Worm (Caenorhabditis elegans): Measurements from ENCODE around the gene eef-1G.

eef-1G gene

ce11 chrV:11007651-11008050, 42.1 kb downstream of the eef-1G start:
- TF ChIP-seq nhr-80 (tag; optimal IDR thresholded peaks at IDR 0.05) (peak; percentile 92), K12H6.12 (tag; optimal IDR thresholded peaks at IDR 0.05) (no peak), dox-1 (GFP tag; IDR thresholded peaks at IDR 0.05) (peak; percentile 30; the same call in 1 of the 2 replicates), cebp-1 (GFP tag; IDR thresholded peaks at IDR 0.05) (no peak), cebp-1 (tag; optimal IDR thresholded peaks at IDR 0.05) (peak; percentile 2), Y95B8A.8 (GFP tag; IDR thresholded peaks at IDR 0.05) (no peak), ceh-100 (GFP tag; IDR thresholded peaks at IDR 0.05) (no peak), ztf-25 (GFP tag; IDR thresholded peaks at IDR 0.05) (no peak), ceh-27 (GFP tag; optimal IDR thresholded peaks at IDR 0.05) (no peak)

- TF ChIP-seq nhr-90 (tag; optimal IDR thresholded peaks at IDR 0.05): peak; percentile 62
- no peak for TF ChIP-seq Y95B8A.8 (GFP tag; IDR thresholded peaks at IDR 0.05)
- TF ChIP-seq madf-10 (tag; optimal IDR thresholded peaks at IDR 0.05): peak; percentile 13
- no peak for TF ChIP-seq somi-1 (GFP tag; optimal IDR thresholded peaks at IDR 0.05)
- no peak for TF ChIP-seq madf-3 (GFP tag; IDR thresholded peaks at IDR 0.05)
- TF ChIP-seq pbrm-1 (GFP tag; IDR thresholded peaks at IDR 0.05): 0 out of 2 replicates have a peak, but pooled peaks have one; percentile 7
- no peak for TF ChIP-seq T26A5.8 (tag; optimal IDR thresholded peaks at IDR 0.05)
- no peak for TF ChIP-seq egrh-3 (GFP tag; IDR thresholded peaks at IDR 0.05)
- TF ChIP-seq attf-6 (GFP tag; IDR thresholded peaks at IDR 0.05): no peak
- TF ChIP-seq bed-2 (GFP tag; IDR thresholded peaks at IDR 0.05): no peak
- TF ChIP-seq tlf-1 (GFP tag; optimal IDR thresholded peaks at IDR 0.05): no peak
- TF ChIP-seq let-607 (tag; optimal IDR thresholded peaks at IDR 0.05): peak in 1 of 2 experiments; percentile 74
- TF ChIP-seq F39B2.1 (GFP tag; IDR thresholded peaks at IDR 0.05): no peak
- TF ChIP-seq mxl-1 (tag; optimal IDR thresholded peaks at IDR 0.05): no peak
- no peak for TF ChIP-seq athp-1 (tag; optimal IDR thresholded peaks at IDR 0.05)
- TF ChIP-seq lin-40 (tag; optimal IDR thresholded peaks at IDR 0.05): peak; percentile 4
- no peak for TF ChIP-seq mel-28 (tag; optimal IDR thresholded peaks at IDR 0.05; ENCODE audit: borderline replicate concordance)
- TF ChIP-seq nhr-27 (tag; optimal IDR thresholded peaks at IDR 0.05): no peak
- no peak for TF ChIP-seq attf-5 (GFP tag; optimal IDR thresholded peaks at IDR 0.05)
- TF ChIP-seq Y53G8AR.9 (GFP tag; conservative IDR thresholded peaks at IDR 0.05): no peak
- TF ChIP-seq ztf-22 (GFP tag; optimal IDR thresholded peaks at IDR 0.05): peak; percentile 89
- TF ChIP-seq lir-1 (GFP tag; conservative IDR thresholded peaks at IDR 0.05): no peak
- no peak for TF ChIP-seq ztf-28 (GFP tag; IDR thresholded peaks at IDR 0.05)
- TF ChIP-seq B0336.3 (GFP tag; IDR thresholded peaks at IDR 0.05): no peak
- no peak for TF ChIP-seq sdz-38 (tag; optimal IDR thresholded peaks at IDR 0.05)
- TF ChIP-seq let-526 (GFP tag; IDR thresholded peaks at IDR 0.05): no peak
- no peak for TF ChIP-seq hlh-26 (GFP tag; conservative IDR thresholded peaks at IDR 0.05)
- TF ChIP-seq Y79H2A.3 (GFP tag; conservative IDR thresholded peaks at IDR 0.05): no peak
- TF ChIP-seq rcor-1 (GFP tag; IDR thresholded peaks at IDR 0.05): no peak
- TF ChIP-seq ztf-18 (tag; optimal IDR thresholded peaks at IDR 0.05): no peak
- no peak for TF ChIP-seq repo-1 (tag; optimal IDR thresholded peaks at IDR 0.05)
- no peak for TF ChIP-seq him-1 (tag; optimal IDR thresholded peaks at IDR 0.05)
- no peak for TF ChIP-seq egl-18 (GFP tag; IDR thresholded peaks at IDR 0.05)
- no peak for TF ChIP-seq F49E8.2 (tag; optimal IDR thresholded peaks at IDR 0.05; ENCODE audit: insufficient read depth)
- no peak for TF ChIP-seq cebp-1 (GFP tag; IDR thresholded peaks at IDR 0.05)
- peak; percentile 22 for TF ChIP-seq cebp-1 (tag; optimal IDR thresholded peaks at IDR 0.05)
- peak; percentile 60 for TF ChIP-seq dox-1 (GFP tag; IDR thresholded peaks at IDR 0.05)
- peak; percentile 73 for TF ChIP-seq ets-4 (GFP tag; optimal IDR thresholded peaks at IDR 0.05)
- TF ChIP-seq cebp-2 (GFP tag; IDR thresholded peaks at IDR 0.05): no peak
- TF ChIP-seq C06A6.2 (GFP tag; conservative IDR thresholded peaks at IDR 0.05): no peak
- no peak for TF ChIP-seq tbx-9 (tag; optimal IDR thresholded peaks at IDR 0.05; ENCODE audit: borderline replicate concordance)
- TF ChIP-seq Y56A3A.18 (GFP tag; IDR thresholded peaks at IDR 0.05): no peak
- TF ChIP-seq sea-2 (GFP tag; IDR thresholded peaks at IDR 0.05): no peak
- no peak for TF ChIP-seq ztf-25 (GFP tag; IDR thresholded peaks at IDR 0.05)
Measured at ce11 chrV:11009124-11009524, 43.6 kb downstream of the eef-1G start.

Data from whole organism, young adult.